Fruit fly (Drosophila melanogaster): Measurements from ENCODE around the gene Elovl7.

The Elovl7 gene

DNA sequence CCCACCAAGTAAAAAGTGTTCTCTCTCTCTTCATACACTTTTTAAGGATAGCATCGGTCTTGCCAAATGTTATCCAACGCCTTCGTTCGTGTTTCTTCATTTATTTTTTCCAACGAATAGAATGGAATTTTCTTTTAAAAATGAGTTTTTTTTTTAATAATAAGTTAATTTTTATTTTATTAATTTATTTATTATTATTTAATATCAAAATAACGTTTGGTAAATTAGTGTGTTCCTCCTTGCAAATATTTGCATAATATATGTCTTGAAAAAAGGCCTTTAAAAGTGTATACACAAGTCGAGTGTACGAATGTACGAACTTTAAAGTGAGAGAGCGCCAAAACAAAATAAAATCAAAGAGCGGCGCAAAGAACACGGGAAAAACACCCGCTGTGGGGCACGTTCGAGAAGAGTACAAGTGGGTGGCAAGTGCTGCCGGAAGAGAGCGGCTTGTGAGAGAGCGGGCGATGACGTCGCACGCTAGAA lies 31.6 kb upstream of the Elovl7 start (continued):
- no peak for TF ChIP-seq tll (GFP tag; optimal IDR thresholded peaks at IDR 0.05)
- TF ChIP-seq sug (tag; optimal IDR thresholded peaks at IDR 0.05): no peak
- peak; percentile 85 for TF ChIP-seq CG30403 (GFP tag; optimal IDR thresholded peaks at IDR 0.05)
- TF ChIP-seq NC2β (GFP tag; optimal IDR thresholded peaks at IDR 0.05): no peak
- peak; percentile 94 for TF ChIP-seq CG8388 (GFP tag; optimal IDR thresholded peaks at IDR 0.05)
- TF ChIP-seq CG16863 (GFP tag; optimal IDR thresholded peaks at IDR 0.05): peak; percentile 37
- no peak for TF ChIP-seq CG8944 (GFP tag; optimal IDR thresholded peaks at IDR 0.05)
- TF ChIP-seq Atf-2 (GFP tag; optimal IDR thresholded peaks at IDR 0.05): peak; percentile 22
- peak; percentile 91 for TF ChIP-seq grau (tag; optimal IDR thresholded peaks at IDR 0.05)
- TF ChIP-seq CG10959 (GFP tag; IDR thresholded peaks at IDR 0.05): 0 out of 2 replicates have a peak, but pooled peaks have one; percentile 4
- no peak for TF ChIP-seq CG33213 (GFP tag; optimal IDR thresholded peaks at IDR 0.05)
- TF ChIP-seq hbn (GFP tag; IDR thresholded peaks at IDR 0.05; ENCODE audit: partially characterized antibody): 0 out of 2 replicates have a peak, but pooled peaks have one; percentile 28
- TF ChIP-seq CG1233 (GFP tag; optimal IDR thresholded peaks at IDR 0.05): peak; percentile 70
- TF ChIP-seq Spps (tag; optimal IDR thresholded peaks at IDR 0.05): peak; percentile 50
- TF ChIP-seq Antp (GFP tag; optimal IDR thresholded peaks at IDR 0.05): no peak
- TF ChIP-seq Dbx (GFP tag; IDR thresholded peaks at IDR 0.05): 0 out of 3 replicates have a peak, but pooled peaks have one; percentile 14
- TF ChIP-seq CG31224 (GFP tag; IDR thresholded peaks at IDR 0.05): peak; percentile 35; the same call in 1 of the 2 replicates
- peak; percentile 81 for TF ChIP-seq esg (GFP tag; conservative IDR thresholded peaks at IDR 0.05)
- no peak for TF ChIP-seq lov (optimal IDR thresholded peaks at IDR 0.05)
- no peak for TF ChIP-seq lov (GFP tag; IDR thresholded peaks at IDR 0.05)
- peak; percentile 69 for TF ChIP-seq ewg (GFP tag; optimal IDR thresholded peaks at IDR 0.05)
- TF ChIP-seq TFAM (GFP tag; optimal IDR thresholded peaks at IDR 0.05): no peak
- no peak for TF ChIP-seq CG18764 (GFP tag; optimal IDR thresholded peaks at IDR 0.05)
- TF ChIP-seq CG2678 (tag; optimal IDR thresholded peaks at IDR 0.05): peak; percentile 95
- TF ChIP-seq ac (GFP tag; optimal IDR thresholded peaks at IDR 0.05): no peak
- no peak for TF ChIP-seq HmgD (GFP tag; optimal IDR thresholded peaks at IDR 0.05)
- TF ChIP-seq CG2875 (GFP tag; optimal IDR thresholded peaks at IDR 0.05): peak; percentile 89
- peak; percentile 85 for TF ChIP-seq CG12299 (tag; optimal IDR thresholded peaks at IDR 0.05)
- TF ChIP-seq Mes4 (GFP tag; optimal IDR thresholded peaks at IDR 0.05): no peak
- peak; percentile 86 for TF ChIP-seq Fer1 (GFP tag; optimal IDR thresholded peaks at IDR 0.05)
- TF ChIP-seq psq (GFP tag; optimal IDR thresholded peaks at IDR 0.05): peak; percentile 48
- TF ChIP-seq Doc3 (GFP tag; IDR thresholded peaks at IDR 0.05; ENCODE audit: partially characterized antibody): no peak
- TF ChIP-seq dpn (GFP tag; optimal IDR thresholded peaks at IDR 0.05): peak in 1 of 2 experiments; percentile 89
- TF ChIP-seq run (tag; optimal IDR thresholded peaks at IDR 0.05): peak; percentile 90
- peak; percentile 27 for TF ChIP-seq Jarid2 (GFP tag; optimal IDR thresholded peaks at IDR 0.05)
- TF ChIP-seq CG13624 (GFP tag; optimal IDR thresholded peaks at IDR 0.05): no peak
- no peak for TF ChIP-seq CG4282 (GFP tag; optimal IDR thresholded peaks at IDR 0.05)

DNA sequence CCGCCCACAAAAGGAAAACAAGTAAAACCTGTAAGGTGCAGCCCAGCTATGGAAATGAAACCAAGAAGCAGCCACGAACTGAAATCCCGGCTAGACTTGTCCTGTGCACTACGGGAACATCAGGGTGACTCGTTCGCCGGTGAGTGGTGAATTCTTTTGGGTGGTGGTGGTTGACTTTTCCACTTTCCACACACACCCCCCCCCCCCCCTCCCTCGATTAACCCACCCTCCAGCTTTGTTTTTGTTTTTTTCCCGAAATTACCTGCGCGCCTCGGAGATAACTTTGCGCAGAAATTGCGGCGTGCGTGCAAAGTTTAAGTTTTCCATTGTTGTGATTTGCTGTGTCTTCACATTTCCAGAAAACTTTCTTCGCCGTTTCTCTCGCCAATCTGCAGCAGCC lies 30.9 kb upstream of the Elovl7 start:
- TF ChIP-seq bcd (GFP tag; optimal IDR thresholded peaks at IDR 0.05): no peak
- TF ChIP-seq seq (GFP tag; IDR thresholded peaks at IDR 0.05): peak; percentile 59
- TF ChIP-seq Tbp (GFP tag; optimal IDR thresholded peaks at IDR 0.05): no peak
- TF ChIP-seq CG31224 (GFP tag; IDR thresholded peaks at IDR 0.05): no peak
- TF ChIP-seq ro (GFP tag; IDR thresholded peaks at IDR 0.05): no peak
- 0 out of 2 replicates have a peak, but pooled peaks have one; percentile 15 for TF ChIP-seq MBD-R2 (GFP tag; IDR thresholded peaks at IDR 0.05)
- no peak for TF ChIP-seq CG13287 (GFP tag; IDR thresholded peaks at IDR 0.05; ENCODE audit: partially characterized antibody)
- no peak for TF ChIP-seq CG3838 (GFP tag; optimal IDR thresholded peaks at IDR 0.05)
- peak; percentile 47 for TF ChIP-seq ewg (GFP tag; optimal IDR thresholded peaks at IDR 0.05)
- no peak for TF ChIP-seq trh (GFP tag; optimal IDR thresholded peaks at IDR 0.05)
- peak; percentile 72 for TF ChIP-seq crol (GFP tag; IDR thresholded peaks at IDR 0.05)
- no peak for TF ChIP-seq pfk (GFP tag; optimal IDR thresholded peaks at IDR 0.05)
- no peak for TF ChIP-seq CG5245 (GFP tag; optimal IDR thresholded peaks at IDR 0.05)

Data from whole organism, embryonic.